Fruit fly (Drosophila melanogaster): Measurements from ENCODE around the gene IKKepsilon.

Gene IKKepsilon

dm6 chr2L:20675875-20676274 is at the start of gene IKKepsilon, which contains the start of gene CG31678:
Gene IKKepsilon, plus strand, starts transcription at chr2L:20676045.
Gene CG31678, minus strand, starts transcription at chr2L:20675941.
- TF ChIP-seq CG15336 (GFP tag; IDR thresholded peaks at IDR 0.05) (peak; percentile 55), CG9139 (GFP tag; optimal IDR thresholded peaks at IDR 0.05) (no peak), esn (GFP tag; optimal IDR thresholded peaks at IDR 0.05) (peak; percentile 51), Gug (GFP tag; IDR thresholded peaks at IDR 0.05) (peak; percentile 14; the same call in 1 of the 2 replicates), lz (GFP tag; optimal IDR thresholded peaks at IDR 0.05) (peak; percentile 47), CG7368 (GFP tag; optimal IDR thresholded peaks at IDR 0.05) (no peak), OdsH (GFP tag; optimal IDR thresholded peaks at IDR 0.05) (peak; percentile 68), CG6792 (GFP tag; optimal IDR thresholded peaks at IDR 0.05) (peak; percentile 45), Ets21C (GFP tag; optimal IDR thresholded peaks at IDR 0.05) (no peak), CG3032 (tag; optimal IDR thresholded peaks at IDR 0.05) (peak; percentile 35), CG10669 (GFP tag; optimal IDR thresholded peaks at IDR 0.05) (no peak), CG34406 (GFP tag; optimal IDR thresholded peaks at IDR 0.05) (peak; percentile 11), pdm3 (GFP tag; optimal IDR thresholded peaks at IDR 0.05) (peak; percentile 58), CG10631 (GFP tag; optimal IDR thresholded peaks at IDR 0.05) (no peak), svp (GFP tag) (peak; percentile 81), Eip93F (GFP tag; optimal IDR thresholded peaks at IDR 0.05) (no peak), Hr39 (GFP tag; optimal IDR thresholded peaks at IDR 0.05) (no peak), eg (GFP tag; IDR thresholded peaks at IDR 0.05) (peak; percentile 59; the same call in 2 of the 3 replicates), CG6854 (GFP tag; optimal IDR thresholded peaks at IDR 0.05) (peak; percentile 6), CG8632 (GFP tag; optimal IDR thresholded peaks at IDR 0.05) (peak; percentile 2), vri (GFP tag; optimal IDR thresholded peaks at IDR 0.05) (no peak), Eip78C (GFP tag) (peak; percentile 67), CG11902 (GFP tag; optimal IDR thresholded peaks at IDR 0.05) (no peak), CG8319 (GFP tag; optimal IDR thresholded peaks at IDR 0.05) (no peak), net (GFP tag; optimal IDR thresholded peaks at IDR 0.05) (no peak), Hr4 (GFP tag; optimal IDR thresholded peaks at IDR 0.05) (peak; percentile 56), Sox14 (GFP tag; optimal IDR thresholded peaks at IDR 0.05) (peak; percentile 81), CG6163 (GFP tag; IDR thresholded peaks at IDR 0.05) (peak; percentile 43; the same call in 2 of the 3 replicates), CG6276 (GFP tag; optimal IDR thresholded peaks at IDR 0.05) (no peak), ss (GFP tag; optimal IDR thresholded peaks at IDR 0.05) (no peak), CG3919 (GFP tag; optimal IDR thresholded peaks at IDR 0.05) (peak; percentile 46), CG11762 (GFP tag; optimal IDR thresholded peaks at IDR 0.05; ENCODE audit: insufficient read depth) (no peak), CG32006 (GFP tag; optimal IDR thresholded peaks at IDR 0.05) (peak; percentile 39), spab (GFP tag; optimal IDR thresholded peaks at IDR 0.05) (no peak), fkh (GFP tag; optimal IDR thresholded peaks at IDR 0.05) (no peak), dsx (GFP tag; optimal IDR thresholded peaks at IDR 0.05; ENCODE audit: poor library complexity, severe bottlenecking) (no peak), acj6 (GFP tag; optimal IDR thresholded peaks at IDR 0.05) (peak; percentile 56), CG31627 (GFP tag; optimal IDR thresholded peaks at IDR 0.05) (peak; percentile 44), topi (GFP tag; optimal IDR thresholded peaks at IDR 0.05) (peak; percentile 47), dac (GFP tag; optimal IDR thresholded peaks at IDR 0.05) (no peak), cyc (GFP tag; optimal IDR thresholded peaks at IDR 0.05) (peak; percentile 25), achi (GFP tag; optimal IDR thresholded peaks at IDR 0.05) (peak; percentile 50), Ets96B (tag; optimal IDR thresholded peaks at IDR 0.05) (peak; percentile 42), CG4318 (GFP tag; optimal IDR thresholded peaks at IDR 0.05) (no peak), salr (GFP tag; optimal IDR thresholded peaks at IDR 0.05) (no peak), CG8119 (GFP tag; IDR thresholded peaks at IDR 0.05) (peak; percentile 40; the same call in 1 of the 3 replicates)

Data from whole organism, prepupa.